Worm (Caenorhabditis elegans): Measurements from ENCODE around the gene K12H4.2.
A peak's percentile ranks its signal among the peaks of the same experiment; 100 is the strongest.

Gene K12H4.2

DNA sequence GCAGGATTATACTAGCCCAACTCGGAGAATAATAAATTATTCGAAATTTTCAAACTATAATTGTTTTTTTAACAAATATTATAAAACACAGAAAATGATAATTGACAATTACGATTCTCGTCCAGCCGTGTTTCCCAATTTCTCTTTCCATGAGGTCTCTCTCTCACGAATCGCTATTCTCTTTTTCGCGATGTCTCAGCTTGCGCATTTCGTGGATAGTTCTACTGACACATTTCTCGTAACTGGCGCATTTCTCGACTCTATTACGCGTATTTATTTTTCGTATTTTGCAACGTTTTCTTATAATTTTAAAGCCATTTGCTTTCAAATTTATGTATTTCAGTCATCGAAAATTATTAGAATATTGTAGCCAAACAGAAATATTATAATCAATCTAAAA, 3.7 kb upstream of the K12H4.2 start (continued):
- TF ChIP-seq nhr-120 (GFP tag; IDR thresholded peaks at IDR 0.05), result 0 out of 2 replicates have a peak, but pooled peaks have one; percentile 49
- peak; percentile 69; the same call in 1 of the 2 replicates for TF ChIP-seq egl-18 (GFP tag; IDR thresholded peaks at IDR 0.05)
- TF ChIP-seq nfyb-1 (GFP tag; IDR thresholded peaks at IDR 0.05), result no peak; the same call in 1 of the 2 replicates
- TF ChIP-seq F57C9.4 (tag; optimal IDR thresholded peaks at IDR 0.05), result peak; percentile 47
- peak; percentile 93 for TF ChIP-seq ztf-22 (GFP tag; optimal IDR thresholded peaks at IDR 0.05)
- TF ChIP-seq ceh-91 (GFP tag; IDR thresholded peaks at IDR 0.05), result peak; percentile 93
- peak; percentile 98 for TF ChIP-seq pbrm-1 (GFP tag; IDR thresholded peaks at IDR 0.05)
- TF ChIP-seq snpc-1.1 (tag; optimal IDR thresholded peaks at IDR 0.05; ENCODE audit: insufficient read depth), result peak; percentile 78
- TF ChIP-seq efl-1 (GFP tag; optimal IDR thresholded peaks at IDR 0.05), result peak; percentile 83
- no peak for TF ChIP-seq fkh-3 (tag; optimal IDR thresholded peaks at IDR 0.05)

DNA sequence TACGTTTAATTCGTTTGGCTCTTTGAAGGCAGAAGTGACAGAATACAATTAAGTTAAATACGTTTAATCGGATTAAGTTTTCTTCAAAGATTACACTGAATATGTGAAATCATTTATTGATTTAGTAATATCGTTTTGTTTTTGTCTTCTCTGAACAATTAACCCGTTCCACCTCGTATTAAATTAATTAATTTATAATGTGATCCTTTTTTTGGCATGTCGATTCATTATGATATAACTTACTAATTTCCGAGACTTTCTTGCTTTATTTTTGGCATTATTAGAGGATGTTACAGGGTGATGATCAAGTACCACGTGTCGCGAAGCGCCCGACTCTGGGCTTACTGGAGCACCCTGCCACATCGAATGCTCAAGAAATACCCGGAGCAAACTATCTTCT, 3.3 kb upstream of the K12H4.2 start, which contains the start of gene K12H4.5:
Gene K12H4.5 (plus strand): TSS at position 301 of the 400 bp plus-strand sequence.
- no peak for TF ChIP-seq attf-5 (GFP tag; optimal IDR thresholded peaks at IDR 0.05)
- no peak for TF ChIP-seq C06A6.2 (GFP tag; conservative IDR thresholded peaks at IDR 0.05)
- TF ChIP-seq cebp-2 (GFP tag; IDR thresholded peaks at IDR 0.05), result no peak
- TF ChIP-seq lin-35 (GFP tag; optimal IDR thresholded peaks at IDR 0.05), result no peak
- TF ChIP-seq tbx-9 (tag; optimal IDR thresholded peaks at IDR 0.05; ENCODE audit: borderline replicate concordance), result no peak
- no peak for TF ChIP-seq F39B2.1 (GFP tag; IDR thresholded peaks at IDR 0.05)
- no peak for TF ChIP-seq F49E8.2 (tag; optimal IDR thresholded peaks at IDR 0.05; ENCODE audit: insufficient read depth)
- TF ChIP-seq pha-4 (tag; optimal IDR thresholded peaks at IDR 0.05), result no peak
- TF ChIP-seq ztf-28 (GFP tag; IDR thresholded peaks at IDR 0.05), result no peak
- TF ChIP-seq ccch-3 (GFP tag; optimal IDR thresholded peaks at IDR 0.05), result no peak
- TF ChIP-seq ztf-25 (GFP tag; IDR thresholded peaks at IDR 0.05), result no peak
- no peak for TF ChIP-seq snpc-1.1 (tag; optimal IDR thresholded peaks at IDR 0.05; ENCODE audit: insufficient read depth)
- TF ChIP-seq dox-1 (GFP tag; IDR thresholded peaks at IDR 0.05), result no peak
- TF ChIP-seq dpff-1 (tag; optimal IDR thresholded peaks at IDR 0.05), result no peak
- no peak for TF ChIP-seq sea-2 (GFP tag; IDR thresholded peaks at IDR 0.05)
- no peak for TF ChIP-seq T07F8.4 (tag; optimal IDR thresholded peaks at IDR 0.05)
- TF ChIP-seq cebp-1 (GFP tag; IDR thresholded peaks at IDR 0.05), result no peak
- TF ChIP-seq cebp-1 (tag; optimal IDR thresholded peaks at IDR 0.05), result no peak
- TF ChIP-seq T26A5.8 (tag; optimal IDR thresholded peaks at IDR 0.05), result no peak

DNA sequence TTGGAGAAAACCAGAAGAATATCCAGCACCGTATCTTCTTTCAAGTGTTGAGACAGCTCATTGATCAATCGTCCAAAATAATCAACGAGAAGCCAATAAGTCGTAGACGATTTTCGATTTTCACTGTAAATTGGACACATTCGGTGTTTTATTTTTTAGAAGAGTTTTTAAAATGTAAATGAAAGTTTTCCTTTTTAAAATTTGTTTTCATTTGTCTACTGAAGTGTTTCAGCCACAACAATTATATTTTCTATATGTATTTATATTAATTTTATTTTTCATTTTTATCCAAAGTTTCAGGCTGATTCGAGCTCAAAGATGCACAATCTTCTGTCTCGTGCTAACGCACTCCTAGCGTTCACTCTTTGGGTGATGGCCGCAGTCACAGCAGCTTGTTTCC, 2.8 kb upstream of the K12H4.2 start, which contains the start of gene spcs-3:
Gene spcs-3 (plus strand): TSS at position 301 of the 400 bp plus-strand sequence.
- TF ChIP-seq ceh-58 (GFP tag; IDR thresholded peaks at IDR 0.05), result no peak
- TF ChIP-seq repo-1 (tag; optimal IDR thresholded peaks at IDR 0.05), result no peak
- no peak for TF ChIP-seq efl-1 (GFP tag; optimal IDR thresholded peaks at IDR 0.05)
- TF ChIP-seq mes-4 (tag; optimal IDR thresholded peaks at IDR 0.05), result no peak
- no peak for TF ChIP-seq attf-3 (GFP tag; conservative IDR thresholded peaks at IDR 0.05)
- TF ChIP-seq F22D6.2 (tag; optimal IDR thresholded peaks at IDR 0.05), result no peak
- 0 out of 2 replicates have a peak, but pooled peaks have one; percentile 22 for TF ChIP-seq B0336.3 (GFP tag; IDR thresholded peaks at IDR 0.05)

DNA sequence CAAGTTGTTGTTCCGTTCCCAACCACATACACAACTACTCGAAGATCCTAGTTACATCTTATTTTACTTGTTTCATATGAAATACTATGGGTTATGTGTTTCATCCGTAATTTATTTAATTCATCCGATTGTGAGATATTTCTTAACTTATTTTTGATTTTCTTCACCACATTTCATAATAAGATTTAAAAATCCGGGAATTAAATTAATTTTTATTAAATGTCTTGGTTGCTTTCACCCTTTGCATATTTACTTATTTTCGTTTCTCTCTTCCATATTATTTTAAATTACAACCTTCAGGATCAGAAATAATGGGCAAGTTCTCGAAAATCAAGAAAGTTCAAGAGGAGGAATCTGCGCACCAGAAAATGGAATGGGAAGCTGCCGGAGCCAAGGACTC, 1.8 kb upstream of the K12H4.2 start, which contains the start of gene K12H4.3:
Gene K12H4.3 (plus strand): TSS at position 301 of the 400 bp plus-strand sequence.
- TF ChIP-seq lin-35 (GFP tag; optimal IDR thresholded peaks at IDR 0.05) (no peak), F55B11.4 (tag; optimal IDR thresholded peaks at IDR 0.05; ENCODE audit: borderline replicate concordance, insufficient read depth) (no peak), dpl-1 (GFP tag; optimal IDR thresholded peaks at IDR 0.05) (no peak), lin-54 (GFP tag; optimal IDR thresholded peaks at IDR 0.05) (no peak), ztf-25 (GFP tag; IDR thresholded peaks at IDR 0.05) (no peak), nhr-80 (tag; optimal IDR thresholded peaks at IDR 0.05) (no peak), ZK185.1 (tag; optimal IDR thresholded peaks at IDR 0.05; ENCODE audit: poor library complexity, severe bottlenecking) (no peak), tbx-9 (tag; optimal IDR thresholded peaks at IDR 0.05; ENCODE audit: borderline replicate concordance) (no peak), T07F8.4 (tag; optimal IDR thresholded peaks at IDR 0.05) (no peak), sdz-38 (tag; optimal IDR thresholded peaks at IDR 0.05) (no peak), hlh-12 (tag; optimal IDR thresholded peaks at IDR 0.05) (no peak), snpc-1.1 (tag; optimal IDR thresholded peaks at IDR 0.05; ENCODE audit: insufficient read depth) (no peak), F49E8.2 (tag; optimal IDR thresholded peaks at IDR 0.05; ENCODE audit: insufficient read depth) (no peak), lin-26 (GFP tag; IDR thresholded peaks at IDR 0.05) (no peak; the same call in 1 of the 2 replicates), ceh-40 (GFP tag; IDR thresholded peaks at IDR 0.05) (no peak), F23B12.7 (tag; optimal IDR thresholded peaks at IDR 0.05; ENCODE audit: insufficient read depth) (no peak), let-607 (tag; optimal IDR thresholded peaks at IDR 0.05) (no peak)
